Worm (Caenorhabditis elegans) whole organism, early embryonic: Measurements from ENCODE around the gene tps-2.

ENCODE experiments used
- ama-1 ChIP-seq: fragments of 150-350 bp; optimal IDR thresholded peaks from 2 replicates; lab custom pipeline; 2014
- flt-1 ChIP-seq: fragments of 200-800 bp; sonication (Bioruptor generic); IDR thresholded peaks from 2 replicates; pipeline ENCODE4 v1.3.6; 2022; ENCODE audit warnings: missing genetic modification characterization, missing compliant biosample characterization
- hmg-4 ChIP-seq: fragments of 200-800 bp; sonication (Bioruptor generic); optimal IDR thresholded peaks from 2 replicates; lab custom pipeline; 2018; ENCODE audit warnings: mild to moderate bottlenecking, missing genetic modification characterization, missing compliant biosample characterization
- tbx-37 ChIP-seq: fragments of 200-800 bp; sonication (Bioruptor generic); conservative IDR thresholded peaks from 2 replicates; pipeline ENCODE4 v1.3.6; 2022; ENCODE audit warnings: missing genetic modification reagents, missing genetic modification characterization, missing compliant biosample characterization

DNA sequence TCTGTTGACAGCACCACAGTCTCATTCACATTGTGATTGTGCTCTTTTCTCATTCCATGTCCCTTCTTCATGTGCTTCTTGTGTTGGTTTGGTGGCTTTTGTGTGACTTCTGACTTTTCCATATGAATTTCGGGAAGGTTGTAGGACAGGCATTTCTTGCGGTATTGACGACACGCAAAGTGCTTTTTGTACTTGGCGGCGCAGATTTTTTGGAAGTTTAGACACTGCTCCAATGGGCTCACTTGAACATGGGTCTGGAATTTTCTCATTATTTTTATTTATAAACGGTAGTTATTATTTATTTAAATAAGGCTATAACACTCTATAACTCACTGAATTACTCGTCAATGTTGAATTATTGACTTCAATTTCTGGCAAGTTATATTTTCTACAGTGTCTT lies 3.6 kb downstream of the tps-2 start:
- TF ChIP-seq ama-1 (lab: Kevin White, UChicago) (no peak), flt-1 (GFP tag; lab: Robert Waterston, UW) (no peak), tbx-37 (no peak), hmg-4 (no peak)
